Worm (Caenorhabditis elegans) whole organism, L4 larva: Measurements from ENCODE around the gene abcf-3.

Experiments used
- F10B5.3 ChIP-seq: sonication (generic microtip); optimal IDR thresholded peaks from 2 replicates; lab custom pipeline; 2016; ENCODE audit warnings: mild to moderate bottlenecking, missing genetic modification characterization, missing compliant biosample characterization
- F37D6.2 ChIP-seq: sonication (generic microtip); optimal IDR thresholded peaks from 2 replicates; lab custom pipeline; 2016; ENCODE audit warnings: mild to moderate bottlenecking, missing genetic modification characterization, missing compliant biosample characterization
- F44E2.7 ChIP-seq: fragments of 200-800 bp; sonication (Bioruptor generic); IDR thresholded peaks from 2 replicates; pipeline ENCODE4 v2.1.2; 2022; ENCODE audit warnings: missing genetic modification characterization, missing compliant biosample characterization
- T20F7.1 ChIP-seq: fragments of 200-800 bp; sonication (Bioruptor generic); optimal IDR thresholded peaks from 2 replicates; lab custom pipeline; 2018; ENCODE audit warnings: mild to moderate bottlenecking, missing genetic modification characterization, missing compliant biosample characterization
- T26A8.4 ChIP-seq: fragments of 200-800 bp; sonication (Bioruptor generic); IDR thresholded peaks from 2 replicates; pipeline ENCODE4 v1.3.6; 2022; ENCODE audit warnings: missing genetic modification characterization, missing compliant biosample characterization
- Y48G9A.11 ChIP-seq: fragments of 200-800 bp; sonication (Bioruptor generic); IDR thresholded peaks from 2 replicates; pipeline ENCODE4 v1.3.6; 2022; ENCODE audit warnings: missing genetic modification reagents, missing genetic modification characterization, missing compliant biosample characterization
- Y5F2A.4 ChIP-seq: fragments of 200-800 bp; sonication (Bioruptor generic); optimal IDR thresholded peaks from 2 replicates; lab custom pipeline; 2018; ENCODE audit warnings: mild to moderate bottlenecking, missing genetic modification characterization, missing compliant biosample characterization
- Y75B8A.6 ChIP-seq: fragments of 200-800 bp; sonication (Bioruptor generic); IDR thresholded peaks from 2 replicates; pipeline ENCODE4 v1.3.6; 2022; ENCODE audit warnings: missing genetic modification reagents, missing genetic modification characterization, missing compliant biosample characterization
- ZK337.2 ChIP-seq: fragments of 200-800 bp; sonication (Bioruptor generic); IDR thresholded peaks from 2 replicates; pipeline ENCODE4 v1.3.6; 2022; ENCODE audit warnings: missing genetic modification reagents, missing genetic modification characterization, missing compliant biosample characterization
- ZK546.5 ChIP-seq, 2 experiments: sonication (generic microtip); optimal IDR thresholded peaks; 2 replicates each; lab custom pipeline; 2017; ENCODE audit warnings: missing biosample characterization in 2 of 2, missing genetic modification characterization in 2 of 2
- aha-1 ChIP-seq: fragments of 150-350 bp; peaks from one replicate; lab custom pipeline; 2014; ENCODE audit warnings: missing biosample characterization, missing genetic modification characterization
- arid-1 ChIP-seq: fragments of 200-800 bp; sonication (Bioruptor generic); conservative IDR thresholded peaks from 2 replicates; pipeline ENCODE4 v1.3.6; 2022; ENCODE audit warnings: missing genetic modification reagents, missing genetic modification characterization, missing compliant biosample characterization
- ceh-62 ChIP-seq: sonication (generic microtip); optimal IDR thresholded peaks from 2 replicates; lab custom pipeline; 2017; ENCODE audit warnings: missing biosample characterization, missing genetic modification characterization
- ceh-82 ChIP-seq: sonication (generic microtip); optimal IDR thresholded peaks from 2 replicates; lab custom pipeline; 2017; ENCODE audit warnings: missing biosample characterization, missing genetic modification characterization
- ces-1 ChIP-seq: fragments of 150-350 bp; sonication (generic microtip); optimal IDR thresholded peaks from 4 replicates; lab custom pipeline; 2014; ENCODE audit warnings: missing biosample characterization, missing genetic modification reagents, missing genetic modification characterization
- cey-2 ChIP-seq: sonication (generic microtip); optimal IDR thresholded peaks from 3 replicates; lab custom pipeline; 2017; ENCODE audit warnings: missing genetic modification characterization, mild to moderate bottlenecking, missing compliant biosample characterization, antibody characterized with exemption, borderline replicate concordance; ENCODE audit not compliant: insufficient read depth
- ctbp-1 ChIP-seq: fragments of 200-800 bp; sonication (Bioruptor generic); IDR thresholded peaks from 2 replicates; pipeline ENCODE4 v1.3.6; 2022; ENCODE audit warnings: missing genetic modification reagents, missing genetic modification characterization, missing compliant biosample characterization
- daf-19 ChIP-seq: fragments of 200-800 bp; sonication (Bioruptor generic); conservative IDR thresholded peaks from 2 replicates; pipeline ENCODE4 v1.3.6; 2022; ENCODE audit warnings: missing genetic modification characterization, missing compliant biosample characterization
- daf-8 ChIP-seq: fragments of 200-800 bp; sonication (Bioruptor generic); IDR thresholded peaks from 2 replicates; pipeline ENCODE4 v1.3.6; 2022; ENCODE audit warnings: missing genetic modification characterization, missing compliant biosample characterization
- dpl-1 ChIP-seq: fragments of 150-350 bp; optimal IDR thresholded peaks from 2 replicates; lab custom pipeline; 2014; ENCODE audit warnings: missing biosample characterization, missing genetic modification reagents, missing genetic modification characterization
- dve-1 ChIP-seq: sonication (generic microtip); optimal IDR thresholded peaks from 2 replicates; lab custom pipeline; 2017; ENCODE audit warnings: antibody characterized with exemption, mild to moderate bottlenecking, missing genetic modification characterization, missing compliant biosample characterization; ENCODE audit not compliant: insufficient read depth
- egl-43 ChIP-seq: fragments of 200-800 bp; sonication (Bioruptor generic); IDR thresholded peaks from 2 replicates; pipeline ENCODE4 v1.3.6; 2022; ENCODE audit warnings: missing genetic modification reagents, missing genetic modification characterization, missing compliant biosample characterization
- fos-1 ChIP-seq: fragments of 150-350 bp; optimal IDR thresholded peaks from 2 replicates; lab custom pipeline; 2014; ENCODE audit warnings: missing biosample characterization, missing genetic modification characterization
- gei-8 ChIP-seq: fragments of 200-800 bp; sonication (Bioruptor generic); optimal IDR thresholded peaks from 2 replicates; lab custom pipeline; 2018; ENCODE audit warnings: mild to moderate bottlenecking, missing genetic modification characterization, missing compliant biosample characterization
- hlh-30 ChIP-seq: sonication (generic microtip); optimal IDR thresholded peaks from 2 replicates; lab custom pipeline; 2017; ENCODE audit warnings: antibody characterized with exemption, mild to moderate bottlenecking, missing genetic modification characterization, missing compliant biosample characterization; ENCODE audit not compliant: insufficient read depth
- lim-7 ChIP-seq: fragments of 200-800 bp; sonication (Bioruptor generic); IDR thresholded peaks from 2 replicates; pipeline ENCODE4 v1.3.6; 2022; ENCODE audit warnings: missing genetic modification characterization, missing compliant biosample characterization
- lin-29 ChIP-seq: fragments of 200-800 bp; sonication (Bioruptor generic); IDR thresholded peaks from 2 replicates; pipeline ENCODE4 v1.3.6; 2022; ENCODE audit warnings: missing genetic modification reagents, missing genetic modification characterization, missing compliant biosample characterization
- madf-5 ChIP-seq, 2 experiments: fragments of 200-800 bp; sonication (Bioruptor generic); IDR thresholded peaks; 2 replicates each; pipeline ENCODE4 v1.3.6; 2022; ENCODE audit warnings: missing compliant biosample characterization in 2 of 2, missing genetic modification characterization in 2 of 2
- mxl-3 ChIP-seq: fragments of 200-800 bp; sonication (Bioruptor generic); optimal IDR thresholded peaks from 2 replicates; lab custom pipeline; 2018; ENCODE audit warnings: mild to moderate bottlenecking, missing genetic modification characterization, missing compliant biosample characterization
- nhr-102 ChIP-seq: sonication (generic microtip); optimal IDR thresholded peaks from 2 replicates; lab custom pipeline; 2016; ENCODE audit warnings: mild to moderate bottlenecking, missing genetic modification characterization, moderate library complexity, missing compliant biosample characterization
- nhr-28 ChIP-seq: fragments of 150-350 bp; optimal IDR thresholded peaks from 2 replicates; lab custom pipeline; 2014; ENCODE audit warnings: missing biosample characterization, missing genetic modification characterization
- nhr-41 ChIP-seq: fragments of 200-800 bp; sonication (Bioruptor generic); IDR thresholded peaks from 2 replicates; pipeline ENCODE4 v1.3.6; 2022; ENCODE audit warnings: missing genetic modification reagents, missing genetic modification characterization, missing compliant biosample characterization
- nhr-77 ChIP-seq: fragments of 150-350 bp; optimal IDR thresholded peaks from 2 replicates; lab custom pipeline; 2014; ENCODE audit warnings: missing biosample characterization, missing genetic modification characterization
- rbr-2 ChIP-seq: sonication (generic microtip); optimal IDR thresholded peaks from 2 replicates; lab custom pipeline; 2016; ENCODE audit warnings: missing genotype, missing genetic modification characterization, missing compliant biosample characterization
- sdz-12 ChIP-seq: fragments of 200-800 bp; sonication (Bioruptor generic); optimal IDR thresholded peaks from 2 replicates; lab custom pipeline; 2018; ENCODE audit warnings: mild to moderate bottlenecking, missing genetic modification characterization, missing compliant biosample characterization
- snpc-1.2 ChIP-seq: fragments of 200-800 bp; sonication (Bioruptor generic); IDR thresholded peaks from 2 replicates; pipeline ENCODE4 v1.3.6; 2022; ENCODE audit warnings: missing genetic modification reagents, missing genetic modification characterization, missing compliant biosample characterization
- unc-62 ChIP-seq, 3 experiments: fragments of 150-350 bp in 1 of 3; sonication (generic microtip); optimal IDR thresholded peaks in 2 of 3; peaks in 1 of 3; 1 replicate in 1 of 3; 2 replicates in 2 of 3; lab custom pipeline; 2014 to 2017; ENCODE audit warnings: missing biosample characterization in 3 of 3, missing genetic modification characterization in 3 of 3, missing genetic modification reagents in 3 of 3, missing genotype in 1 of 3
- vab-7 ChIP-seq: fragments of 200-800 bp; sonication (Bioruptor generic); IDR thresholded peaks from 2 replicates; pipeline ENCODE4 v1.3.6; 2022; ENCODE audit warnings: missing genetic modification reagents, missing genetic modification characterization, missing compliant biosample characterization
- zag-1 ChIP-seq: fragments of 150-350 bp; optimal IDR thresholded peaks from 2 replicates; lab custom pipeline; 2014; ENCODE audit warnings: missing biosample characterization, missing genetic modification characterization
- zfp-3 ChIP-seq: fragments of 200-800 bp; sonication (Bioruptor generic); conservative IDR thresholded peaks from 2 replicates; pipeline ENCODE4 v1.3.6; 2022; ENCODE audit warnings: missing genetic modification reagents, missing genetic modification characterization, missing compliant biosample characterization
- zip-11 ChIP-seq: fragments of 200-800 bp; sonication (Bioruptor generic); IDR thresholded peaks from 2 replicates; pipeline ENCODE4 v1.3.6; 2022; ENCODE audit warnings: missing genetic modification characterization, missing compliant biosample characterization
- ztf-11 ChIP-seq: fragments of 150-350 bp; optimal IDR thresholded peaks from 2 replicates; lab custom pipeline; 2014; ENCODE audit warnings: missing biosample characterization, missing genetic modification characterization

abcf-3 gene

DNA sequence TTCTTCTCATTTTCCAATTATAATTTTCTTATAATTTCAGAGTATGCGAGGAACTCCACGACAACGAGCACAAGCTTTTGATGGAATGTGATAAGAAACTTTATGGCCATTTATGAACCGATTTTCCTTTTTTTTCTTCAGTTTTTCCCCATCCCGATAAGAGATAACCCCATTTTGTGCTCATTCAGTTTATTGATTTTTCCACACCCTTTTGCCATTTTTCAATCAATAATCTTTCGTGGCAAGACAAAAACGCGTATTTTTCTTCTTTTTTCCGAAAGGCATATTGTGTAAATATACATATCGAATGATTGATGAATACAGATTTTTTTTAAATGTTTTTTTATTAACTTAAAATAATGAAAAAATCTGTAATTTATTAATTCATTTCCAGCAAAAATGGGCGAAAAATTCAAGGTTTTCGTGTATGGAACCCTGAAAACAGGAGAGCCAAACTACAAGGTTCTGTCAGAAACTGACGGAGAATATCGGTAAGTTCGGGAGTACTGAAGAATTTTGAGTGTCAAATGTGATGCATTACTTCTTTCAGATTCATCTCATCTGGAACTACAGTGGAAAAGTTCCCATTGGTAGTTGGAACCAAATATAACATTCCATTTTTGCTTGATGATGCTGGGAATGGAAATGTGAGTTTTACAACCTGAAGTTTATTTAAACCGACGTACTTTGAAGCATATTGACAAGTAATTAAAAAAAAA is 8.8 kb upstream of the abcf-3 start, which contains the start of gene F42A10.9 (continued):
- TF ChIP-seq lin-29 (no peak), T20F7.1 (no peak), lim-7 (GFP tag; lab: Robert Waterston, UW) (no peak), rbr-2 (tag; lab: Kevin White, UChicago) (no peak), ZK546.5 (tag; optimal IDR thresholded peaks at IDR 0.05; lab: Kevin White, UChicago) (no peak), F10B5.3 (tag; lab: Kevin White, UChicago) (no peak), ztf-11 (tag; lab: Kevin White, UChicago) (no peak), ctbp-1 (GFP tag; lab: Robert Waterston, UW) (no peak), F44E2.7 (GFP tag; lab: Robert Waterston, UW) (no peak)

DNA sequence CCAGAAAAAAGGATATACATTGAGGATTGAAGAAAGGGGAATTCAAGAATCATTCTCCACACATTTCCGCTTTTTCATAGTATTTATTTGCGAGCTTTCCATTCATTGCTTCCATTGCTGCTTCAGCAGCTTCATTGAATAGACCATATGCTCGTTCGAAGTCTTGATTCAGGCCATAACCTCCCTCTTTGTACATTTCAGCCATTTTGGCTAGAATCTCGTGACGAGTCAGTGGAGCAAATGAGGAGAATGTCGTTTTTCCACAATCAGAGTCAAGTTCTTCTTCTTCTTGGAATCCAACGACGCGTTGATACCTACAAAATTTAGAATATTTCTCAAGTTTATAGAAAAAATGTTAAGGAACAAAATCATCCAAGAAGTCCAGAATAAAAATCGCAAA is 8.0 kb upstream of the abcf-3 start:
- TF ChIP-seq aha-1, result peak; percentile 19
- TF ChIP-seq nhr-41 (GFP tag; lab: Robert Waterston, UW), result no peak
- TF ChIP-seq Y75B8A.6, result peak; percentile 63; the same call in 1 of the 2 replicates
- 0 out of 2 replicates have a peak, but pooled peaks have one; percentile 38 for TF ChIP-seq arid-1 (GFP tag; lab: Robert Waterston, UW)
- TF ChIP-seq sdz-12, result peak; percentile 51
- TF ChIP-seq, all 104 proteins: peak for 4

DNA sequence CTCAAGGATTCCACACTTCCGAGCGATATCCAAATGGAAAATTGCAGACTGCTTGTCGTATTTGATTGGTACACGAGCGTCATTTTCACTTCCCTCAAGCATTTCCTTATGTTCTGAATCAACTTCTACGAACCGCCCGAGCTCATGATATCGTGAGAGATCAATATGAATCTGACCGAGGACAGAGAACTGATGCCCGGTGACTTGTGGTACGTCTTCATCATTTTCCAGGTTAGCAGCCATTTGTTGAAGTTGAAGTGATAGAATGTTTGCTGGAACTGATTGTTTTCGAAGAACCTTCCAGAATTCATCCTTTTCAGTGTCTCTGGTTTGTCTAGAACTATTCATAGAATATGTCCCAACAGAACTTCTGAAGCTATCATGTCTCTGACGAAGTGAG is 6.6 kb upstream of the abcf-3 start:
- TF ChIP-seq ceh-82 (no peak), vab-7 (GFP tag; lab: Robert Waterston, UW) (no peak), aha-1 (peak; percentile 92), gei-8 (no peak), unc-62 (GFP tag; optimal IDR thresholded peaks at IDR 0.05 in 1 of 2; lab: Kevin White, UChicago) (peak in 1 of 2 experiments; percentile 63), unc-62 (tag; optimal IDR thresholded peaks at IDR 0.05; lab: Kevin White, UChicago) (no peak)

DNA sequence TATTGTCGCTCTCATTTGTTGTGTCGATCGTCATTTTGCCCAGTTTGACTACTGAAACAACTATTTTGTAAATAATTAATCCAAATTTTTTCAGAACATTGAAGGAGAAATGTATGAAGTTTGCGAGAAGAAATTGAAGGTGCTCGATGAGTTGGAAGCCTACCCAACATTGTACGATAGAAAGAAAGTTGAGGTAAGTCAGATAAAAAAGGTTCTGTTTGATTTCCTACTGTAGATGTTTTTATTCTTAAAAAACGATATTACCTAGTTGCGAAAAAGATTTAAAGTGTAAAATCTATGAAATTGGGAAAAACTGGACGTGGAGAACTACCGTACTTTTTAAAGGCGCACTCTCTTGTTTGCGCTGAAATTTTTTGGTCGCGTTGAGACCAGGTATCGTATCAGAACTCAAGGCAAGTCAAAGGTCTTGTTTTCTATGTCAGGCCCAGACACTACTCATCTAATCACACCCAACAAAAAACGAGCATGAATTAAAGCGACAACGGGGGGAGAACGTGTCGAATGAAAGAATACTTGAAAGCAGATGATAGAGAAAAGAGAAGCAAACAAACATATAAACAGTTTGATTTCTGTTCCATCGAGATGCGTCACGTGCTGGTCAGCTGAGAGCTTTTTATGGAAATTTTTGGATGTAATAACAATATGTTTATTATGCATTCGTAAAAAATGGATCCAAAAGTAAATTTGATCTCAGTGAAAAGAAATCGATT is 4.5 kb upstream of the abcf-3 start, which contains the start of gene efk-1:
TSS of gene efk-1 (minus strand) at position 51 of the 731 bp plus-strand sequence.
- TF ChIP-seq nhr-77 (tag; lab: Kevin White, UChicago) (peak; percentile 53), Y48G9A.11 (no peak), daf-8 (GFP tag; lab: Robert Waterston, UW) (no peak), mxl-3 (GFP tag; lab: Kevin White, UChicago) (no peak), ctbp-1 (GFP tag; lab: Robert Waterston, UW) (no peak), cey-2 (no peak), ces-1 (GFP tag; lab: Kevin White, UChicago) (no peak), nhr-41 (GFP tag; lab: Robert Waterston, UW) (no peak), zfp-3 (GFP tag; lab: Robert Waterston, UW) (no peak), ZK337.2 (no peak), dve-1 (tag; lab: Kevin White, UChicago) (peak; percentile 82), nhr-28 (tag; lab: Kevin White, UChicago) (peak; percentile 42), madf-5 (GFP tag; IDR thresholded peaks at IDR 0.05; lab: Robert Waterston, UW) (no peak), unc-62 (GFP tag; optimal IDR thresholded peaks at IDR 0.05 in 1 of 2; lab: Kevin White, UChicago) (no peak), unc-62 (tag; optimal IDR thresholded peaks at IDR 0.05; lab: Kevin White, UChicago) (no peak), rbr-2 (tag; lab: Kevin White, UChicago) (no peak), fos-1 (tag; lab: Kevin White, UChicago) (no peak), dpl-1 (GFP tag; lab: Kevin White, UChicago) (no peak), nhr-102 (tag; lab: Kevin White, UChicago) (no peak), Y75B8A.6 (no peak), T26A8.4 (GFP tag; lab: Robert Waterston, UW) (no peak), Y5F2A.4 (GFP tag; lab: Kevin White, UChicago) (no peak), F37D6.2 (tag; lab: Kevin White, UChicago) (no peak), hlh-30 (peak; percentile 82), zag-1 (tag; lab: Kevin White, UChicago) (no peak), ceh-62 (no peak), snpc-1.2 (GFP tag; lab: Robert Waterston, UW) (no peak), zip-11 (no peak), daf-19 (GFP tag; lab: Robert Waterston, UW) (no peak), egl-43 (GFP tag; lab: Robert Waterston, UW) (no peak)
